Fruit fly (Drosophila melanogaster) whole organism, wandering third instar larva: ENCODE data around the gene VhaAC39-1.

Experiments used
- Abd-B ChIP-seq: fragments of >200 bp; optimal IDR thresholded peaks from 2 replicates; lab custom pipeline; 2017; ENCODE audit warnings: missing biosample characterization, missing genetic modification characterization
- CG32264 ChIP-seq: fragments of 200-800 bp; sonication (Bioruptor generic); optimal IDR thresholded peaks from 2 replicates; lab custom pipeline; 2016; ENCODE audit warnings: missing biosample characterization, missing genetic modification characterization
- CG9705 ChIP-seq: fragments of 200-800 bp; sonication (Bioruptor generic); optimal IDR thresholded peaks from 2 replicates; lab custom pipeline; 2018; ENCODE audit warnings: missing biosample characterization, mild to moderate bottlenecking, missing genetic modification characterization
- CrebA ChIP-seq: fragments of 200-800 bp; sonication (Bioruptor generic); optimal IDR thresholded peaks from 2 replicates; lab custom pipeline; 2016; ENCODE audit warnings: missing biosample characterization, mild to moderate bottlenecking, missing genetic modification characterization, borderline replicate concordance
- Dfd ChIP-seq: fragments of >200 bp; optimal IDR thresholded peaks from 2 replicates; lab custom pipeline; 2017; ENCODE audit warnings: missing biosample characterization, missing genetic modification characterization
- GATAd ChIP-seq: sonication (Bioruptor generic); optimal IDR thresholded peaks from 2 replicates; lab custom pipeline; 2016; ENCODE audit warnings: missing biosample characterization, missing genetic modification characterization
- Hnf4 ChIP-seq: fragments of 200-800 bp; sonication (Bioruptor generic); optimal IDR thresholded peaks from 2 replicates; lab custom pipeline; 2016; ENCODE audit warnings: missing biosample characterization, mild to moderate bottlenecking, missing genetic modification characterization
- Hr78 ChIP-seq: fragments of >200 bp; optimal IDR thresholded peaks from 2 replicates; lab custom pipeline; 2017; ENCODE audit warnings: missing biosample characterization, missing genetic modification characterization
- Hr83 ChIP-seq: fragments of 200-300 bp; sonication (Bioruptor generic); optimal IDR thresholded peaks from 2 replicates; lab custom pipeline; 2016; ENCODE audit warnings: missing biosample characterization, mild to moderate bottlenecking, missing genetic modification characterization, moderate library complexity; ENCODE audit not compliant: poor library complexity, severe bottlenecking
- Jra ChIP-seq: sonication (Bioruptor generic); optimal IDR thresholded peaks from 2 replicates; lab custom pipeline; 2016; ENCODE audit warnings: missing biosample characterization, missing genetic modification characterization
- Myc ChIP-seq: fragments of >200 bp; optimal IDR thresholded peaks from 2 replicates; lab custom pipeline; 2017
- N ChIP-seq: fragments of >200 bp; optimal IDR thresholded peaks from 2 replicates; lab custom pipeline; 2018; ENCODE audit warnings: missing biosample characterization, missing external identifiers, missing genetic modification characterization
- OdsH ChIP-seq: fragments of 200-800 bp; sonication (Bioruptor generic); optimal IDR thresholded peaks from 2 replicates; lab custom pipeline; 2016; ENCODE audit warnings: missing biosample characterization, mild to moderate bottlenecking, missing genetic modification characterization
- Rel ChIP-seq, 2 experiments: fragments of 200-800 bp; sonication (Bioruptor generic) in 1 of 2; optimal IDR thresholded peaks; 2 replicates in 1 of 2; 3 replicates in 1 of 2; lab custom pipeline; 2016 to 2019; ENCODE audit warnings: mild to moderate bottlenecking in 2 of 2, missing biosample characterization in 2 of 2, missing genetic modification characterization in 2 of 2, moderate library complexity in 1 of 2
- Vsx2 ChIP-seq: fragments of 200-300, 225-300 bp; sonication (Bioruptor generic); optimal IDR thresholded peaks from 2 replicates; lab custom pipeline; 2018; ENCODE audit warnings: missing biosample characterization, missing genetic modification characterization; ENCODE audit not compliant: partially characterized antibody
- dl ChIP-seq, 2 experiments: fragments of 175-275, 200-275 bp in 1 of 2; fragments of 200-275 bp in 1 of 2; sonication (Bioruptor generic); optimal IDR thresholded peaks; lab custom pipeline; 2018; ENCODE audit warnings: mild to moderate bottlenecking in 2 of 2, missing biosample characterization in 2 of 2, missing genetic modification characterization in 2 of 2, moderate library complexity in 2 of 2; ENCODE audit not compliant: partially characterized antibody in 2 of 2, insufficient read depth in 1 of 2
- dmrt93B ChIP-seq: fragments of 200-800 bp; sonication (Bioruptor generic); optimal IDR thresholded peaks from 2 replicates; lab custom pipeline; 2018; ENCODE audit warnings: missing biosample characterization, mild to moderate bottlenecking, missing genetic modification characterization
- dsf ChIP-seq: sonication (Bioruptor generic); optimal IDR thresholded peaks from 2 replicates; lab custom pipeline; 2016; ENCODE audit warnings: missing biosample characterization, missing genetic modification characterization, borderline replicate concordance
- ey ChIP-seq: fragments of 200-800 bp; sonication (Bioruptor generic); optimal IDR thresholded peaks from 2 replicates; lab custom pipeline; 2016; ENCODE audit warnings: missing biosample characterization, missing genetic modification characterization
- foxo ChIP-seq, 2 experiments: fragments of 200-800 bp; sonication (Bioruptor generic); optimal IDR thresholded peaks; 2 replicates in 1 of 2; 3 replicates in 1 of 2; lab custom pipeline; 2016 to 2017; ENCODE audit warnings: missing biosample characterization in 2 of 2, missing genetic modification characterization in 2 of 2
- fru ChIP-seq: fragments of 200-800 bp; sonication (Bioruptor generic); optimal IDR thresholded peaks from 3 replicates; lab custom pipeline; 2016; ENCODE audit warnings: missing biosample characterization, mild to moderate bottlenecking, missing genetic modification characterization
- jim ChIP-seq: fragments of 175-275, 200-325 bp; sonication (Bioruptor generic); optimal IDR thresholded peaks from 2 replicates; lab custom pipeline; 2016; ENCODE audit warnings: missing biosample characterization, mild to moderate bottlenecking, missing genetic modification characterization
- lola ChIP-seq: fragments of >200 bp; optimal IDR thresholded peaks from 2 replicates; lab custom pipeline; 2017; ENCODE audit warnings: missing biosample characterization, missing genetic modification characterization
- pan ChIP-seq: fragments of >200 bp; optimal IDR thresholded peaks from 2 replicates; lab custom pipeline; 2017
- psq ChIP-seq: fragments of 200-800 bp; sonication (Bioruptor generic); optimal IDR thresholded peaks from 3 replicates; lab custom pipeline; 2017; ENCODE audit warnings: missing biosample characterization, mild to moderate bottlenecking, missing genetic modification characterization, moderate library complexity
- rgr ChIP-seq: fragments of 200-800 bp; sonication (Bioruptor generic); optimal IDR thresholded peaks from 3 replicates; lab custom pipeline; 2016; ENCODE audit warnings: missing biosample characterization, mild to moderate bottlenecking, missing genetic modification characterization
- sage ChIP-seq: fragments of 200-800 bp; sonication (Bioruptor generic); optimal IDR thresholded peaks from 2 replicates; lab custom pipeline; 2016; ENCODE audit warnings: missing biosample characterization, mild to moderate bottlenecking, missing genetic modification characterization
- sv ChIP-seq: fragments of 200-800 bp; sonication (Bioruptor generic); optimal IDR thresholded peaks from 3 replicates; lab custom pipeline; 2016; ENCODE audit warnings: missing biosample characterization, missing genetic modification characterization
- tai ChIP-seq: sonication (Bioruptor generic); optimal IDR thresholded peaks from 2 replicates; lab custom pipeline; 2016; ENCODE audit warnings: missing biosample characterization, missing genetic modification characterization
- usp ChIP-seq: fragments of >200 bp; optimal IDR thresholded peaks from 2 replicates; lab custom pipeline; 2017; ENCODE audit warnings: missing biosample characterization, missing genetic modification characterization

The VhaAC39-1 gene

dm6 chrX:3869092-3869491 is 11.5 kb upstream of the VhaAC39-1 start:
- TF ChIP-seq lola (GFP tag; lab: Kevin White, UChicago) (no peak), Hr78 (no peak), pan (lab: Kevin White, UChicago) (no peak), OdsH (GFP tag; lab: Kevin White, UChicago) (no peak), fru (GFP tag; lab: Kevin White, UChicago) (no peak), sage (GFP tag; lab: Kevin White, UChicago) (no peak), N (GFP tag; lab: Kevin White, UChicago) (no peak), Rel (GFP tag; optimal IDR thresholded peaks at IDR 0.05; lab: Kevin White, UChicago) (no peak), Rel (tag; optimal IDR thresholded peaks at IDR 0.05; lab: Kevin White, UChicago) (peak; percentile 46), tai (GFP tag; lab: Kevin White, UChicago) (no peak), CrebA (GFP tag; lab: Kevin White, UChicago) (peak; percentile 44), psq (GFP tag; lab: Kevin White, UChicago) (no peak), Dfd (GFP tag; lab: Kevin White, UChicago) (no peak), usp (GFP tag; lab: Kevin White, UChicago) (no peak), CG32264 (GFP tag; lab: Kevin White, UChicago) (no peak), Myc (lab: Kevin White, UChicago) (no peak)

DNA sequence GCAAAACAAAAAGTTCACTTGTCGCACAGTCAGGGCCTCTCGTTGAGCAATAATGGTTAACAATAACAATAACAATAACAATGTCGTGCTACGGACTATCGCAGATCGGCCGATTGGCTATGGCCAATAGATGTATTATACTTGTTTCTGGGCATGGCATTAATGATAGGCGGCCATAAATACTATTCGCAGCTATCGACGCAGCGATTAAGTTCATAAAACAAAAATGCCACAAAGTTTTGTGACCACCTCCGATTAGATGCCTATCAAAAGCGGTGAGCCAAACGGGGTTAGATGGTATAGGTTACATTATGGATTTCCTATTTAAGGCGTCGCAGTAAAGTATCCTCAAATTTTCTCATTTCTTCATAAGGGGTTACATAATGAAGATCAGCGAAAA is 10.0 kb upstream of the VhaAC39-1 start:
- TF ChIP-seq dl (GFP tag; optimal IDR thresholded peaks at IDR 0.05; lab: Kevin White, UChicago; ENCODE audit: insufficient read depth in 1 of 2, partially characterized antibody in 2 of 2) (no peak), Jra (GFP tag; lab: Kevin White, UChicago) (no peak), foxo (GFP tag; optimal IDR thresholded peaks at IDR 0.05; lab: Kevin White, UChicago) (no peak), usp (GFP tag; lab: Kevin White, UChicago) (no peak), dsf (GFP tag; lab: Kevin White, UChicago) (no peak), Hnf4 (GFP tag; lab: Kevin White, UChicago) (no peak), Hr83 (no peak), psq (GFP tag; lab: Kevin White, UChicago) (no peak), N (GFP tag; lab: Kevin White, UChicago) (no peak), Dfd (GFP tag; lab: Kevin White, UChicago) (no peak), jim (GFP tag; lab: Kevin White, UChicago) (no peak), Hr78 (no peak), sv (GFP tag; lab: Kevin White, UChicago) (no peak), CG32264 (GFP tag; lab: Kevin White, UChicago) (no peak), rgr (no peak), lola (GFP tag; lab: Kevin White, UChicago) (no peak), Rel (GFP tag; optimal IDR thresholded peaks at IDR 0.05; lab: Kevin White, UChicago) (no peak), Rel (tag; optimal IDR thresholded peaks at IDR 0.05; lab: Kevin White, UChicago) (no peak), GATAd (GFP tag; lab: Kevin White, UChicago) (no peak), Vsx2 (GFP tag; lab: Kevin White, UChicago) (no peak)

DNA sequence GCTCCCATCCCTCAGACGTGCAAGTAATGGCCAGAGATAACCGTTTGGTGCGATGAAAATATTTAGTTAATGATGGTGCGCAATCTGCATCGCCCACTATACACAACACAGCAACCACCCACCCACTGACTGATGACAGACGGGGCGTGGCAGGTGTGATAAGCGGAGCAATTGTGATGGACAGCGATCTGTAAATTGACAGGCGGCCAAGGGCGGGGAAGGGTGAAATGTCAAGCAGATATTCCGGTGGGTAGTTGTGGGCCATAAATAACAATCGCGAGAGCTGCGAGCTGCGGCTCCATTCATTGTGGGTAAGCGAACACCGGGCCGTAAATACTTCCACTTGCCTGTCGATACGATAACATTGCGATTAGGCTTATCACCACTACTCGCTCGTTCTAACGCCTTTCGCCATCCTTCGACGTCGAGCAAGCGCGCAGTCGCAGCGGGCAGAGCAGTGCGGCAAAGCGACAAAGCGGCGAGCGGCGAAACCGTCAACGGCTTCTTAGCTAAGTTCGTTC is 8.6 kb upstream of the VhaAC39-1 start, which contains the start of gene yin:
TSS of gene yin (minus strand) at position 51 of the 521 bp plus-strand sequence.
- TF ChIP-seq Jra (GFP tag; lab: Kevin White, UChicago) (no peak), lola (GFP tag; lab: Kevin White, UChicago) (no peak), Abd-B (GFP tag; lab: Kevin White, UChicago) (no peak), rgr (no peak), psq (GFP tag; lab: Kevin White, UChicago) (no peak), ey (no peak), sv (GFP tag; lab: Kevin White, UChicago) (no peak)

DNA sequence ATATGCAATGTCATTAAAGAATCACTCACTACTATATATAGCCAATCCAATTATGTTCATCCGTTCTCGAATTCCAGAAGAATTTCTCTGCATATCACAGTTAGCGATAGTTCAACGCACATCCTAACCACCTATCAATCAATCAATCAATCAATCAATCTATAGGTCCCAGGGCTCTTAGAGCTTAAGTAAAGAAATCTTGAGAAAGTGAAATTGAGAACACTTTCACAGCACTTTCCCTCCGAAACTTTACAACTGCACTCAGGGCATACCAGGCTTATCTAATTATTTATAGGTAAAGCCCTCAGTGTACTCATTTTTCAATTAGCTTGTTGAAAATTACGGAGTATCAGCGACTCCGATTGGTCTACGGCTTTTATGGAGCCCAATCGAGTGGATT is 6.1 kb upstream of the VhaAC39-1 start:
- TF ChIP-seq jim (GFP tag; lab: Kevin White, UChicago) (no peak), psq (GFP tag; lab: Kevin White, UChicago) (no peak), CG9705 (GFP tag; lab: Kevin White, UChicago) (no peak), Rel (GFP tag; optimal IDR thresholded peaks at IDR 0.05; lab: Kevin White, UChicago) (no peak), Rel (tag; optimal IDR thresholded peaks at IDR 0.05; lab: Kevin White, UChicago) (no peak), Hnf4 (GFP tag; lab: Kevin White, UChicago) (no peak), pan (lab: Kevin White, UChicago) (no peak), lola (GFP tag; lab: Kevin White, UChicago) (no peak), dmrt93B (no peak)
